Fruit fly (Drosophila melanogaster): Measurements from ENCODE around the gene CCT1.

The CCT1 gene

dm6 chr3R:22468829-22469487, 22.3 kb downstream of the CCT1 start (continued):
- TF ChIP-seq Gsc (GFP tag; IDR thresholded peaks at IDR 0.05) (peak; percentile 46), Ssrp (tag; optimal IDR thresholded peaks at IDR 0.05) (peak; percentile 69), CG13424 (tag; optimal IDR thresholded peaks at IDR 0.05) (peak; percentile 90), CG8388 (GFP tag; optimal IDR thresholded peaks at IDR 0.05) (peak; percentile 73), CG6765 (GFP tag; optimal IDR thresholded peaks at IDR 0.05) (peak; percentile 82), CG6791 (GFP tag; IDR thresholded peaks at IDR 0.05; ENCODE audit: partially characterized antibody) (no peak), CG4404 (GFP tag; IDR thresholded peaks at IDR 0.05) (peak; percentile 46), salm (tag; optimal IDR thresholded peaks at IDR 0.05) (peak; percentile 62), CG31388 (GFP tag; optimal IDR thresholded peaks at IDR 0.05) (peak; percentile 67), CG18262 (tag; optimal IDR thresholded peaks at IDR 0.05) (no peak), ranshi (GFP tag; IDR thresholded peaks at IDR 0.05) (peak; percentile 74; the same call in 1 of the 2 replicates), CG12942 (GFP tag; optimal IDR thresholded peaks at IDR 0.05) (peak; percentile 77), zfh2 (GFP tag; optimal IDR thresholded peaks at IDR 0.05) (peak; percentile 86), btn (GFP tag; optimal IDR thresholded peaks at IDR 0.05) (peak; percentile 70), jing (GFP tag; optimal IDR thresholded peaks at IDR 0.05) (peak; percentile 64), CG10462 (GFP tag; optimal IDR thresholded peaks at IDR 0.05) (peak; percentile 44), jumu (GFP tag; optimal IDR thresholded peaks at IDR 0.05) (peak; percentile 89)

- TF ChIP-seq CG8281 (tag; optimal IDR thresholded peaks at IDR 0.05): no peak
- no peak for TF ChIP-seq CG33557 (GFP tag; optimal IDR thresholded peaks at IDR 0.05)
- no peak for TF ChIP-seq CG13424 (tag; optimal IDR thresholded peaks at IDR 0.05)
- TF ChIP-seq HLHmδ (GFP tag; optimal IDR thresholded peaks at IDR 0.05): no peak
- peak; percentile 7 for TF ChIP-seq BEAF-32 (GFP tag; optimal IDR thresholded peaks at IDR 0.05)
- TF ChIP-seq HHEX (GFP tag; optimal IDR thresholded peaks at IDR 0.05): no peak
- no peak for TF ChIP-seq CG4707 (GFP tag; optimal IDR thresholded peaks at IDR 0.05)
- TF ChIP-seq phol (tag; optimal IDR thresholded peaks at IDR 0.05): peak; percentile 21
- TF ChIP-seq HLH54F (GFP tag; optimal IDR thresholded peaks at IDR 0.05): no peak
- TF ChIP-seq Ets97D (GFP tag; optimal IDR thresholded peaks at IDR 0.05): no peak
- TF ChIP-seq repo (GFP tag; optimal IDR thresholded peaks at IDR 0.05): no peak
- TF ChIP-seq NC2α (GFP tag; optimal IDR thresholded peaks at IDR 0.05): no peak
- no peak for TF ChIP-seq CG17612 (GFP tag; IDR thresholded peaks at IDR 0.05)
- no peak for TF ChIP-seq CG16779 (GFP tag; IDR thresholded peaks at IDR 0.05)
- TF ChIP-seq grn (GFP tag; optimal IDR thresholded peaks at IDR 0.05): peak; percentile 92
- TF ChIP-seq nerfin-2 (GFP tag; IDR thresholded peaks at IDR 0.05; ENCODE audit: partially characterized antibody): no peak
- TF ChIP-seq chn (GFP tag; optimal IDR thresholded peaks at IDR 0.05): no peak
- no peak for TF ChIP-seq Nf-YC (tag; optimal IDR thresholded peaks at IDR 0.05)
- TF ChIP-seq CG9215 (GFP tag; IDR thresholded peaks at IDR 0.05): no peak
- TF ChIP-seq nmo (GFP tag; optimal IDR thresholded peaks at IDR 0.05): no peak
- no peak for TF ChIP-seq Hr3 (GFP tag; optimal IDR thresholded peaks at IDR 0.05)
- TF ChIP-seq CG11456 (GFP tag; IDR thresholded peaks at IDR 0.05): no peak
- no peak for TF ChIP-seq CG14014 (GFP tag; IDR thresholded peaks at IDR 0.05)
- TF ChIP-seq dati (GFP tag; IDR thresholded peaks at IDR 0.05): no peak
- TF ChIP-seq CG4360 (GFP tag; IDR thresholded peaks at IDR 0.05): no peak
- no peak for TF ChIP-seq CG7745 (tag; optimal IDR thresholded peaks at IDR 0.05)
- TF ChIP-seq CG11085 (GFP tag; IDR thresholded peaks at IDR 0.05): no peak
- peak; percentile 24; the same call in 1 of the 2 replicates for TF ChIP-seq Scr (GFP tag; IDR thresholded peaks at IDR 0.05; ENCODE audit: partially characterized antibody)
- no peak for TF ChIP-seq CG6683 (GFP tag; optimal IDR thresholded peaks at IDR 0.05)
- TF ChIP-seq pzg (GFP tag; optimal IDR thresholded peaks at IDR 0.05): peak; percentile 43
- TF ChIP-seq CG14710 (tag; optimal IDR thresholded peaks at IDR 0.05): peak; percentile 77
- TF ChIP-seq chinmo (GFP tag; IDR thresholded peaks at IDR 0.05; ENCODE audit: partially characterized antibody): peak; percentile 68; the same call in 1 of the 4 replicates
Measured at dm6 chr3R:22467939-22468571, 23.2 kb downstream of the CCT1 start, which contains the start of the genes CG5377 and Nrx-1. Gene CG5377 (minus strand): TSS chr3R:22468157. Gene Nrx-1 (plus strand): TSS chr3R:22468512.
